Worm (Caenorhabditis elegans): ENCODE results near the gene asm-1.
A peak's percentile ranks its signal among the peaks of the same experiment; 100 is the strongest.

asm-1 gene

ce11 chrII:6936528-6936927, 26.7 kb downstream of the asm-1 start:
- TF ChIP-seq unc-62 (GFP tag; optimal IDR thresholded peaks at IDR 0.05) (peak; percentile 62), nhr-2 (tag; optimal IDR thresholded peaks at IDR 0.05) (no peak), mep-1 (tag; optimal IDR thresholded peaks at IDR 0.05) (no peak), hlh-1 (tag; optimal IDR thresholded peaks at IDR 0.05) (peak; percentile 97), cnd-1 (tag; optimal IDR thresholded peaks at IDR 0.05) (no peak), elt-1 (tag; optimal IDR thresholded peaks at IDR 0.05; ENCODE audit: borderline replicate concordance, insufficient read depth) (peak; percentile 60), unc-120 (tag; optimal IDR thresholded peaks at IDR 0.05; ENCODE audit: poor library complexity, severe bottlenecking) (peak; percentile 91), ces-1 (GFP tag; optimal IDR thresholded peaks at IDR 0.05) (no peak)

ce11 chrII:6937057-6937456, 27.2 kb downstream of the asm-1 start:
- TF ChIP-seq lin-32 (GFP tag; optimal IDR thresholded peaks at IDR 0.05), result no peak
- no peak for TF ChIP-seq ham-2 (GFP tag; optimal IDR thresholded peaks at IDR 0.05)
- peak; percentile 55 for TF ChIP-seq pha-4 (tag; optimal IDR thresholded peaks at IDR 0.05)
- no peak for TF ChIP-seq unc-39 (tag; optimal IDR thresholded peaks at IDR 0.05)
- peak; percentile 3 for TF ChIP-seq ces-1 (GFP tag; optimal IDR thresholded peaks at IDR 0.05)
- no peak for TF ChIP-seq blmp-1 (tag; optimal IDR thresholded peaks at IDR 0.05)
- no peak for TF ChIP-seq drap-1 (GFP tag; optimal IDR thresholded peaks at IDR 0.05)
- TF ChIP-seq tbx-8 (GFP tag; optimal IDR thresholded peaks at IDR 0.05), result no peak

- no peak for TF ChIP-seq tbx-8 (GFP tag; optimal IDR thresholded peaks at IDR 0.05)
- TF ChIP-seq drap-1 (GFP tag; optimal IDR thresholded peaks at IDR 0.05), result no peak
- no peak for TF ChIP-seq ceh-83 (GFP tag; optimal IDR thresholded peaks at IDR 0.05)
- TF ChIP-seq cnd-1 (tag; optimal IDR thresholded peaks at IDR 0.05), result peak; percentile 60
- no peak for TF ChIP-seq lsy-2 (tag; optimal IDR thresholded peaks at IDR 0.05)
- no peak for TF ChIP-seq unc-62 (GFP tag; optimal IDR thresholded peaks at IDR 0.05)
- no peak for TF ChIP-seq elt-3 (tag; optimal IDR thresholded peaks at IDR 0.05)
- no peak for TF ChIP-seq nhr-237 (tag; optimal IDR thresholded peaks at IDR 0.05)
- no peak for TF ChIP-seq pha-4 (tag; optimal IDR thresholded peaks at IDR 0.05)
- TF ChIP-seq sem-2 (GFP tag; optimal IDR thresholded peaks at IDR 0.05), result no peak
- no peak for TF ChIP-seq hlh-1 (tag; optimal IDR thresholded peaks at IDR 0.05)
- peak; percentile 34 for TF ChIP-seq zip-8 (tag; optimal IDR thresholded peaks at IDR 0.05)
- peak; percentile 79 for TF ChIP-seq ceh-43 (GFP tag; optimal IDR thresholded peaks at IDR 0.05)
- TF ChIP-seq snpc-4 (tag; optimal IDR thresholded peaks at IDR 0.05), result no peak
- no peak for TF ChIP-seq ztf-11 (tag; optimal IDR thresholded peaks at IDR 0.05)
- TF ChIP-seq blmp-1 (tag; optimal IDR thresholded peaks at IDR 0.05), result no peak
- no peak for TF ChIP-seq mep-1 (tag; optimal IDR thresholded peaks at IDR 0.05)
- TF ChIP-seq mls-2 (tag; optimal IDR thresholded peaks at IDR 0.05), result peak; percentile 80
- peak; percentile 40 for TF ChIP-seq sptf-1 (tag; optimal IDR thresholded peaks at IDR 0.05)
- TF ChIP-seq nhr-28 (tag; optimal IDR thresholded peaks at IDR 0.05), result no peak
- TF ChIP-seq nhr-12 (tag; optimal IDR thresholded peaks at IDR 0.05), result no peak
- peak; percentile 41 for TF ChIP-seq unc-39 (tag; optimal IDR thresholded peaks at IDR 0.05)
- TF ChIP-seq flh-1 (GFP tag; optimal IDR thresholded peaks at IDR 0.05), result no peak
- TF ChIP-seq mab-5 (tag; optimal IDR thresholded peaks at IDR 0.05), result no peak
- TF ChIP-seq unc-120 (tag; optimal IDR thresholded peaks at IDR 0.05; ENCODE audit: poor library complexity, severe bottlenecking), result no peak
- TF ChIP-seq ceh-39 (tag; optimal IDR thresholded peaks at IDR 0.05), result no peak
- no peak for TF ChIP-seq bed-3 (GFP tag; optimal IDR thresholded peaks at IDR 0.05)
- TF ChIP-seq nhr-2 (tag; optimal IDR thresholded peaks at IDR 0.05), result peak; percentile 97
- no peak for TF ChIP-seq elt-1 (tag; optimal IDR thresholded peaks at IDR 0.05; ENCODE audit: borderline replicate concordance, insufficient read depth)
- no peak for TF ChIP-seq lin-32 (GFP tag; optimal IDR thresholded peaks at IDR 0.05)
- TF ChIP-seq M03D4.4 (tag; optimal IDR thresholded peaks at IDR 0.05), result no peak
- TF ChIP-seq ham-2 (GFP tag; optimal IDR thresholded peaks at IDR 0.05), result peak; percentile 37
- peak; percentile 65 for TF ChIP-seq ces-1 (GFP tag; optimal IDR thresholded peaks at IDR 0.05)
- no peak for TF ChIP-seq nhr-76 (tag; optimal IDR thresholded peaks at IDR 0.05)
- TF ChIP-seq lin-13 (tag; optimal IDR thresholded peaks at IDR 0.05), result no peak
Measured at ce11 chrII:6939873-6940272, 30.0 kb downstream of the asm-1 start.

ce11 chrII:6940726-6941230, 30.9 kb downstream of the asm-1 start:
- TF ChIP-seq elt-3 (tag; optimal IDR thresholded peaks at IDR 0.05) (no peak), ces-1 (GFP tag; optimal IDR thresholded peaks at IDR 0.05) (peak; percentile 80)

All from whole organism, mixed stage, embryonic.